Worm (Caenorhabditis elegans): ENCODE results near the gene M01H9.4.
A peak's percentile ranks its signal among the peaks of the same experiment; 100 is the strongest.

M01H9.4 gene

ce11 chrIV:4456658-4457057 is 26.1 kb downstream of the M01H9.4 start:
- TF ChIP-seq nhr-2 (tag; optimal IDR thresholded peaks at IDR 0.05), result no peak
- TF ChIP-seq hlh-1 (tag; optimal IDR thresholded peaks at IDR 0.05), result no peak
- TF ChIP-seq nhr-28 (tag; optimal IDR thresholded peaks at IDR 0.05), result no peak
- TF ChIP-seq cnd-1 (tag; optimal IDR thresholded peaks at IDR 0.05), result no peak
- TF ChIP-seq drap-1 (GFP tag; optimal IDR thresholded peaks at IDR 0.05), result no peak
- no peak for TF ChIP-seq ham-2 (GFP tag; optimal IDR thresholded peaks at IDR 0.05)
- TF ChIP-seq tbx-8 (GFP tag; optimal IDR thresholded peaks at IDR 0.05), result no peak
- TF ChIP-seq ceh-83 (GFP tag; optimal IDR thresholded peaks at IDR 0.05), result no peak
- no peak for TF ChIP-seq sem-2 (GFP tag; optimal IDR thresholded peaks at IDR 0.05)
- TF ChIP-seq ztf-11 (tag; optimal IDR thresholded peaks at IDR 0.05), result no peak
- TF ChIP-seq mep-1 (tag; optimal IDR thresholded peaks at IDR 0.05), result no peak
- no peak for TF ChIP-seq lsy-2 (tag; optimal IDR thresholded peaks at IDR 0.05)
- no peak for TF ChIP-seq elt-1 (tag; optimal IDR thresholded peaks at IDR 0.05; ENCODE audit: borderline replicate concordance, insufficient read depth)
- TF ChIP-seq sptf-1 (tag; optimal IDR thresholded peaks at IDR 0.05), result no peak
- TF ChIP-seq mab-5 (tag; optimal IDR thresholded peaks at IDR 0.05), result no peak
- no peak for TF ChIP-seq nhr-237 (tag; optimal IDR thresholded peaks at IDR 0.05)
- no peak for TF ChIP-seq ces-1 (GFP tag; optimal IDR thresholded peaks at IDR 0.05)

- no peak for TF ChIP-seq ceh-39 (tag; optimal IDR thresholded peaks at IDR 0.05)
- no peak for TF ChIP-seq mep-1 (tag; optimal IDR thresholded peaks at IDR 0.05)
- TF ChIP-seq tbx-8 (GFP tag; optimal IDR thresholded peaks at IDR 0.05), result no peak
- TF ChIP-seq blmp-1 (tag; optimal IDR thresholded peaks at IDR 0.05), result no peak
- no peak for TF ChIP-seq nhr-12 (tag; optimal IDR thresholded peaks at IDR 0.05)
- TF ChIP-seq nhr-28 (tag; optimal IDR thresholded peaks at IDR 0.05), result no peak
- peak; percentile 32 for TF ChIP-seq M03D4.4 (tag; optimal IDR thresholded peaks at IDR 0.05)
- TF ChIP-seq lin-13 (tag; optimal IDR thresholded peaks at IDR 0.05), result no peak
- peak; percentile 41 for TF ChIP-seq drap-1 (GFP tag; optimal IDR thresholded peaks at IDR 0.05)
- TF ChIP-seq bed-3 (GFP tag; optimal IDR thresholded peaks at IDR 0.05), result no peak
- no peak for TF ChIP-seq elt-3 (tag; optimal IDR thresholded peaks at IDR 0.05)
- TF ChIP-seq ham-2 (GFP tag; optimal IDR thresholded peaks at IDR 0.05), result peak; percentile 76
- TF ChIP-seq hlh-1 (tag; optimal IDR thresholded peaks at IDR 0.05), result peak; percentile 22
- TF ChIP-seq unc-62 (GFP tag; optimal IDR thresholded peaks at IDR 0.05), result no peak
- no peak for TF ChIP-seq nhr-2 (tag; optimal IDR thresholded peaks at IDR 0.05)
- TF ChIP-seq mab-5 (tag; optimal IDR thresholded peaks at IDR 0.05), result no peak
Measured at ce11 chrIV:4454330-4455173, 28.2 kb downstream of the M01H9.4 start, which contains the start of gene R08C7.11. TSS of gene R08C7.11 (minus strand) at chrIV:4454937.

- TF ChIP-seq ztf-11 (tag; optimal IDR thresholded peaks at IDR 0.05) (no peak), nhr-237 (tag; optimal IDR thresholded peaks at IDR 0.05) (no peak), unc-39 (tag; optimal IDR thresholded peaks at IDR 0.05) (no peak), mls-2 (tag; optimal IDR thresholded peaks at IDR 0.05) (no peak)
Measured at ce11 chrIV:4451576-4451975, 31.1 kb downstream of the M01H9.4 start, which contains the start of gene R08C7.1. TSS of gene R08C7.1 (plus strand) at chrIV:4451876.

- TF ChIP-seq nhr-12 (tag; optimal IDR thresholded peaks at IDR 0.05) (no peak), blmp-1 (tag; optimal IDR thresholded peaks at IDR 0.05) (no peak), ceh-43 (GFP tag; optimal IDR thresholded peaks at IDR 0.05) (no peak), nhr-28 (tag; optimal IDR thresholded peaks at IDR 0.05) (no peak), unc-62 (GFP tag; optimal IDR thresholded peaks at IDR 0.05) (no peak), ceh-83 (GFP tag; optimal IDR thresholded peaks at IDR 0.05) (no peak), bed-3 (GFP tag; optimal IDR thresholded peaks at IDR 0.05) (no peak), hlh-1 (tag; optimal IDR thresholded peaks at IDR 0.05) (no peak), ham-2 (GFP tag; optimal IDR thresholded peaks at IDR 0.05) (no peak), ztf-11 (tag; optimal IDR thresholded peaks at IDR 0.05) (no peak), nhr-2 (tag; optimal IDR thresholded peaks at IDR 0.05) (no peak), M03D4.4 (tag; optimal IDR thresholded peaks at IDR 0.05) (no peak), unc-120 (tag; optimal IDR thresholded peaks at IDR 0.05; ENCODE audit: poor library complexity, severe bottlenecking) (no peak), elt-3 (tag; optimal IDR thresholded peaks at IDR 0.05) (no peak)
Measured at ce11 chrIV:4449843-4450242, 32.9 kb downstream of the M01H9.4 start.

- TF ChIP-seq ceh-83 (GFP tag; optimal IDR thresholded peaks at IDR 0.05), result no peak
Measured at ce11 chrIV:4449439-4449838, 33.3 kb downstream of the M01H9.4 start, which contains the start of gene R08C7.12. TSS of gene R08C7.12 (plus strand) at chrIV:4449739.
